Fruit fly (Drosophila melanogaster) whole organism, prepupa: ENCODE results near the gene CG31019.

ENCODE experiments used
- CG10669 ChIP-seq: fragments of 200-800 bp; sonication (Bioruptor generic); optimal IDR thresholded peaks from 3 replicates; lab custom pipeline; 2018; ENCODE audit warnings: missing biosample characterization, mild to moderate bottlenecking, missing genetic modification characterization, moderate library complexity
- CG15336 ChIP-seq: fragments of 200-800 bp; sonication (Bioruptor generic); IDR thresholded peaks from 2 replicates; pipeline ENCODE4 v1.3.6; 2022; ENCODE audit warnings: missing biosample characterization, missing genetic modification characterization
- CG1621 ChIP-seq: fragments of 200-800 bp; sonication (Bioruptor generic); optimal IDR thresholded peaks from 3 replicates; lab custom pipeline; 2018; ENCODE audit warnings: missing biosample characterization, mild to moderate bottlenecking, missing genetic modification characterization
- CG3032 ChIP-seq: fragments of 200-800 bp; optimal IDR thresholded peaks from 2 replicates; lab custom pipeline; 2019; ENCODE audit warnings: missing biosample characterization, mild to moderate bottlenecking, missing genetic modification characterization, moderate library complexity
- CG34406 ChIP-seq: fragments of 200-800 bp; sonication (Bioruptor generic); optimal IDR thresholded peaks from 3 replicates; lab custom pipeline; 2016; ENCODE audit warnings: missing biosample characterization, missing genetic modification characterization
- CG6163 ChIP-seq: fragments of 200-800 bp; sonication (Bioruptor generic); IDR thresholded peaks from 3 replicates; pipeline ENCODE4 v1.3.6; 2022; ENCODE audit warnings: missing biosample characterization, missing genetic modification characterization
- CG6276 ChIP-seq: fragments of 200-800 bp; sonication (Bioruptor generic); optimal IDR thresholded peaks from 2 replicates; lab custom pipeline; 2017; ENCODE audit warnings: missing biosample characterization, mild to moderate bottlenecking, missing genetic modification characterization
- CG6792 ChIP-seq: fragments of 200-800 bp; sonication (Bioruptor generic); optimal IDR thresholded peaks from 3 replicates; lab custom pipeline; 2016; ENCODE audit warnings: missing biosample characterization, missing genetic modification characterization
- CG6808 ChIP-seq: fragments of 200-800 bp; sonication (Bioruptor generic); optimal IDR thresholded peaks from 3 replicates; lab custom pipeline; 2017; ENCODE audit warnings: missing biosample characterization, missing genetic modification characterization, mild to moderate bottlenecking, moderate library complexity, missing genetic modification reagents
- CG7368 ChIP-seq: fragments of 200-800 bp; sonication (Bioruptor generic); optimal IDR thresholded peaks from 3 replicates; lab custom pipeline; 2016; ENCODE audit warnings: missing biosample characterization, missing genetic modification characterization
- CG8319 ChIP-seq: fragments of 200-800 bp; sonication (Bioruptor generic); optimal IDR thresholded peaks from 3 replicates; lab custom pipeline; 2016; ENCODE audit warnings: missing biosample characterization, missing genetic modification characterization
- CG8632 ChIP-seq: fragments of 200-800 bp; sonication (Bioruptor generic); optimal IDR thresholded peaks from 3 replicates; lab custom pipeline; 2016; ENCODE audit warnings: missing biosample characterization, missing genetic modification characterization
- Eip78C ChIP-seq: fragments of 200-800 bp; sonication (Bioruptor generic); peaks from one replicate; lab custom pipeline; 2016; ENCODE audit warnings: missing biosample characterization, missing genetic modification characterization
- Eip93F ChIP-seq: fragments of 200-800 bp; sonication (Bioruptor generic); optimal IDR thresholded peaks from 2 replicates; lab custom pipeline; 2016; ENCODE audit warnings: missing biosample characterization, mild to moderate bottlenecking, missing genetic modification characterization
- Ets21C ChIP-seq: fragments of 200-800 bp; sonication (Bioruptor generic); optimal IDR thresholded peaks from 3 replicates; lab custom pipeline; 2016; ENCODE audit warnings: missing biosample characterization, missing genetic modification characterization
- Gug ChIP-seq: fragments of 200-800 bp; sonication (Bioruptor generic); IDR thresholded peaks from 2 replicates; pipeline ENCODE4 v1.3.6; 2022; ENCODE audit warnings: missing biosample characterization, missing genetic modification characterization
- Hr38 ChIP-seq: sonication (Bioruptor generic); optimal IDR thresholded peaks from 2 replicates; lab custom pipeline; 2016; ENCODE audit warnings: missing biosample characterization, missing genetic modification characterization
- Hr39 ChIP-seq: fragments of 200-800 bp; sonication (Bioruptor generic); optimal IDR thresholded peaks from 2 replicates; lab custom pipeline; 2016; ENCODE audit warnings: missing biosample characterization, missing genetic modification characterization
- Hr4 ChIP-seq: fragments of 200-800 bp; sonication (Bioruptor generic); optimal IDR thresholded peaks from 3 replicates; lab custom pipeline; 2016; ENCODE audit warnings: missing biosample characterization, missing genetic modification characterization
- Lpt ChIP-seq: fragments of 200-800 bp; sonication (Bioruptor generic); optimal IDR thresholded peaks from 3 replicates; lab custom pipeline; 2016; ENCODE audit warnings: missing biosample characterization, missing genetic modification characterization
- OdsH ChIP-seq: fragments of 200-800 bp; sonication (Bioruptor generic); optimal IDR thresholded peaks from 3 replicates; lab custom pipeline; 2016; ENCODE audit warnings: missing biosample characterization, missing genetic modification characterization
- Smox ChIP-seq: fragments of 200-800 bp; sonication (Bioruptor generic); optimal IDR thresholded peaks from 3 replicates; lab custom pipeline; 2016; ENCODE audit warnings: missing biosample characterization, missing genetic modification characterization
- Sox102F ChIP-seq: fragments of 200-800 bp; sonication (Bioruptor generic); optimal IDR thresholded peaks from 2 replicates; lab custom pipeline; 2016; ENCODE audit warnings: missing biosample characterization, mild to moderate bottlenecking, missing genetic modification characterization
- dac ChIP-seq: fragments of 200-800 bp; sonication (Bioruptor generic); optimal IDR thresholded peaks from 2 replicates; lab custom pipeline; 2017; ENCODE audit warnings: missing biosample characterization, mild to moderate bottlenecking, missing genetic modification characterization
- eg ChIP-seq: fragments of 200-800 bp; sonication (Bioruptor generic); IDR thresholded peaks from 3 replicates; pipeline ENCODE4 v1.3.6; 2022; ENCODE audit warnings: missing biosample characterization, missing genetic modification characterization
- esn ChIP-seq: fragments of 200-800 bp; sonication (Bioruptor generic); optimal IDR thresholded peaks from 2 replicates; lab custom pipeline; 2016; ENCODE audit warnings: missing biosample characterization, mild to moderate bottlenecking, missing genetic modification characterization, moderate library complexity
- fd59A ChIP-seq: fragments of 200-800 bp; sonication (Bioruptor generic); optimal IDR thresholded peaks from 2 replicates; lab custom pipeline; 2017; ENCODE audit warnings: missing biosample characterization, mild to moderate bottlenecking, missing genetic modification characterization, missing genetic modification reagents
- fd85E ChIP-seq: fragments of 200-800 bp; sonication (Bioruptor generic); optimal IDR thresholded peaks from 3 replicates; lab custom pipeline; 2016; ENCODE audit warnings: missing biosample characterization, missing genetic modification characterization
- salr ChIP-seq, 2 experiments: fragments of 200-800 bp; sonication (Bioruptor generic); optimal IDR thresholded peaks; 3 replicates each; lab custom pipeline; 2016 to 2018; ENCODE audit warnings: missing biosample characterization in 2 of 2, missing genetic modification characterization in 2 of 2, mild to moderate bottlenecking in 1 of 2
- spab ChIP-seq: fragments of 200-800 bp; sonication (Bioruptor generic); optimal IDR thresholded peaks from 2 replicates; lab custom pipeline; 2017; ENCODE audit warnings: missing biosample characterization, mild to moderate bottlenecking, missing genetic modification characterization, missing genetic modification reagents
- ss ChIP-seq, 2 experiments: fragments of 200-800 bp; sonication (Bioruptor generic); optimal IDR thresholded peaks; 2 replicates in 1 of 2; 3 replicates in 1 of 2; lab custom pipeline; 2017 to 2018; ENCODE audit warnings: mild to moderate bottlenecking in 2 of 2, missing biosample characterization in 2 of 2, missing genetic modification characterization in 2 of 2, moderate library complexity in 1 of 2
- svp ChIP-seq: fragments of 200-800 bp; sonication (Bioruptor generic); peaks from one replicate; lab custom pipeline; 2016; ENCODE audit warnings: missing biosample characterization, missing genetic modification characterization
- topi ChIP-seq: fragments of 200-800 bp; sonication (Bioruptor generic); optimal IDR thresholded peaks from 3 replicates; lab custom pipeline; 2016; ENCODE audit warnings: missing biosample characterization, missing genetic modification characterization
- vri ChIP-seq: fragments of 200-800 bp; sonication (Bioruptor generic); optimal IDR thresholded peaks from 3 replicates; lab custom pipeline; 2016; ENCODE audit warnings: missing biosample characterization, mild to moderate bottlenecking, missing genetic modification characterization

Gene CG31019

dm6 chr3R:30560070-30560469, 36.7 kb upstream of the CG31019 start, which contains the start of gene CG34155:
CG34155 (minus strand) TSS chr3R:30560199.
- TF ChIP-seq Hr39 (GFP tag; lab: Kevin White, UChicago) = no peak
- no peak for TF ChIP-seq Smox (GFP tag; lab: Kevin White, UChicago)
- no peak for TF ChIP-seq Lpt (GFP tag; lab: Kevin White, UChicago)
- TF ChIP-seq fd85E (GFP tag; lab: Kevin White, UChicago) = no peak
- TF ChIP-seq CG6792 (GFP tag; lab: Kevin White, UChicago) = no peak
- no peak for TF ChIP-seq CG34406 (GFP tag; lab: Kevin White, UChicago)
- TF ChIP-seq CG8319 (GFP tag; lab: Kevin White, UChicago) = no peak
- no peak for TF ChIP-seq Ets21C
- TF ChIP-seq svp = no peak
- TF ChIP-seq esn (GFP tag; lab: Kevin White, UChicago) = no peak
- no peak for TF ChIP-seq topi (GFP tag; lab: Kevin White, UChicago)
- no peak for TF ChIP-seq fd59A (GFP tag; lab: Kevin White, UChicago)
- no peak for TF ChIP-seq eg (GFP tag; lab: Robert Waterston, UW)
- TF ChIP-seq Sox102F (GFP tag; lab: Kevin White, UChicago) = no peak
- no peak for TF ChIP-seq salr (GFP tag; optimal IDR thresholded peaks at IDR 0.05; lab: Kevin White, UChicago)
- no peak for TF ChIP-seq CG6276 (GFP tag; lab: Kevin White, UChicago)
- TF ChIP-seq CG10669 (GFP tag; lab: Kevin White, UChicago) = no peak

- TF ChIP-seq spab (GFP tag; lab: Kevin White, UChicago) = no peak
- TF ChIP-seq Lpt (GFP tag; lab: Kevin White, UChicago) = no peak
- no peak for TF ChIP-seq Smox (GFP tag; lab: Kevin White, UChicago)
- TF ChIP-seq Gug (GFP tag; lab: Robert Waterston, UW) = no peak
- no peak for TF ChIP-seq fd59A (GFP tag; lab: Kevin White, UChicago)
Observed at dm6 chr3R:30561207-30561606, 35.6 kb upstream of the CG31019 start.

dm6 chr3R:30562733-30563259, 34.0 kb upstream of the CG31019 start:
- no peak for TF ChIP-seq CG3032
- TF ChIP-seq topi (GFP tag; lab: Kevin White, UChicago) = peak; percentile 10
- TF ChIP-seq Hr38 (GFP tag; lab: Kevin White, UChicago) = no peak
- TF ChIP-seq CG6808 (GFP tag; lab: Kevin White, UChicago) = no peak
- no peak for TF ChIP-seq CG6163 (GFP tag; lab: Robert Waterston, UW)
- TF ChIP-seq CG7368 (GFP tag; lab: Kevin White, UChicago) = no peak
- peak; percentile 27 for TF ChIP-seq svp
- no peak for TF ChIP-seq CG15336 (GFP tag; lab: Robert Waterston, UW)
- no peak for TF ChIP-seq CG8632 (GFP tag; lab: Kevin White, UChicago)
- TF ChIP-seq CG1621 (tag; lab: Kevin White, UChicago) = no peak
- TF ChIP-seq spab (GFP tag; lab: Kevin White, UChicago) = no peak
- no peak for TF ChIP-seq Hr4 (GFP tag; lab: Kevin White, UChicago)
- no peak for TF ChIP-seq Eip93F (GFP tag; lab: Kevin White, UChicago)
- no peak for TF ChIP-seq vri
- TF ChIP-seq dac (GFP tag; lab: Kevin White, UChicago) = no peak
- no peak for TF ChIP-seq ss (GFP tag; optimal IDR thresholded peaks at IDR 0.05; lab: Kevin White, UChicago)
- TF ChIP-seq OdsH (GFP tag; lab: Kevin White, UChicago) = no peak
- peak; percentile 60 for TF ChIP-seq Eip78C (GFP tag; lab: Kevin White, UChicago)
